Fruit fly (Drosophila melanogaster) whole organism, pupa: ENCODE data around the gene CG43373.

Experiments used
- CG10348 ChIP-seq: fragments of 200-800 bp; sonication (Bioruptor generic); IDR thresholded peaks from 2 replicates; pipeline ENCODE4 v1.3.6; 2022; ENCODE audit warnings: missing biosample characterization, missing genetic modification characterization
- CG12605 ChIP-seq: fragments of 200-800 bp; sonication (Bioruptor generic); IDR thresholded peaks from 2 replicates; pipeline ENCODE4 v1.3.6; 2022; ENCODE audit warnings: missing biosample characterization, missing genetic modification characterization
- CG13204 ChIP-seq: fragments of 200-800 bp; sonication (Bioruptor generic); optimal IDR thresholded peaks from 2 replicates; lab custom pipeline; 2018; ENCODE audit warnings: missing biosample characterization, mild to moderate bottlenecking, missing genetic modification characterization, moderate library complexity
- CG14655 ChIP-seq: fragments of 200-800 bp; sonication (Bioruptor generic); optimal IDR thresholded peaks from 3 replicates; lab custom pipeline; 2017; ENCODE audit warnings: mild to moderate bottlenecking, missing biosample characterization, missing genetic modification reagents, missing genetic modification characterization
- CG15710 ChIP-seq: fragments of 200-800 bp; sonication (Bioruptor generic); optimal IDR thresholded peaks from 2 replicates; lab custom pipeline; 2018; ENCODE audit warnings: missing biosample characterization, mild to moderate bottlenecking, missing genetic modification characterization, moderate library complexity
- CG17806 ChIP-seq: fragments of 200-800 bp; sonication (Bioruptor generic); optimal IDR thresholded peaks from 2 replicates; lab custom pipeline; 2018; ENCODE audit warnings: missing biosample characterization, mild to moderate bottlenecking, missing genetic modification characterization, moderate library complexity
- CG32121 ChIP-seq: fragments of 200-800 bp; sonication (Bioruptor generic); IDR thresholded peaks from 2 replicates; pipeline ENCODE4 v1.3.6; 2022; ENCODE audit warnings: missing biosample characterization, missing genetic modification characterization
- CG34367 ChIP-seq: fragments of 200-800 bp; sonication (Bioruptor generic); optimal IDR thresholded peaks from 2 replicates; lab custom pipeline; 2018; ENCODE audit warnings: missing biosample characterization, mild to moderate bottlenecking, missing genetic modification characterization
- CG4496 ChIP-seq: fragments of 200-800 bp; sonication (Bioruptor generic); IDR thresholded peaks from 3 replicates; pipeline ENCODE4 v1.3.6; 2022; ENCODE audit warnings: missing biosample characterization, missing genetic modification characterization
- CG8159 ChIP-seq: fragments of 200-800 bp; sonication (Bioruptor generic); optimal IDR thresholded peaks from 3 replicates; lab custom pipeline; 2018; ENCODE audit warnings: missing biosample characterization, mild to moderate bottlenecking, missing genetic modification characterization, moderate library complexity
- CG8301 ChIP-seq: fragments of 200-800 bp; sonication (Bioruptor generic); optimal IDR thresholded peaks from 2 replicates; lab custom pipeline; 2018; ENCODE audit warnings: missing biosample characterization, mild to moderate bottlenecking, missing genetic modification characterization
- CG9948 ChIP-seq: fragments of 200-800 bp; sonication (Bioruptor generic); optimal IDR thresholded peaks from 2 replicates; lab custom pipeline; 2018; ENCODE audit warnings: missing biosample characterization, mild to moderate bottlenecking, missing genetic modification characterization, moderate library complexity
- D1 ChIP-seq: fragments of 200-800 bp; sonication (Bioruptor generic); optimal IDR thresholded peaks from 2 replicates; lab custom pipeline; 2018; ENCODE audit warnings: missing biosample characterization, mild to moderate bottlenecking, missing genetic modification characterization, moderate library complexity
- EcR ChIP-seq: fragments of 200-800 bp; sonication (Bioruptor generic); optimal IDR thresholded peaks from 3 replicates; lab custom pipeline; 2019; ENCODE audit warnings: missing biosample characterization, missing genetic modification characterization, mild to moderate bottlenecking, moderate library complexity, missing genetic modification reagents
- Ets98B ChIP-seq: fragments of 200-800 bp; sonication (Bioruptor generic); IDR thresholded peaks from 2 replicates; pipeline ENCODE4 v1.3.6; 2022; ENCODE audit warnings: missing biosample characterization, missing genetic modification characterization
- Pif1A ChIP-seq: fragments of 200-800 bp; sonication (Bioruptor generic); optimal IDR thresholded peaks from 3 replicates; lab custom pipeline; 2016; ENCODE audit warnings: missing biosample characterization, missing genetic modification characterization
- Pif1B ChIP-seq: fragments of 200-800 bp; sonication (Bioruptor generic); optimal IDR thresholded peaks from 3 replicates; lab custom pipeline; 2016; ENCODE audit warnings: missing biosample characterization, missing genetic modification characterization
- Snoo ChIP-seq: fragments of 200-800 bp; sonication (Bioruptor generic); optimal IDR thresholded peaks from 3 replicates; lab custom pipeline; 2017; ENCODE audit warnings: missing biosample characterization, mild to moderate bottlenecking, missing genetic modification characterization, inconsistent platforms
- fd96Ca ChIP-seq: fragments of 200-800 bp; sonication (Bioruptor generic); IDR thresholded peaks from 3 replicates; pipeline ENCODE4 v1.3.6; 2022; ENCODE audit warnings: missing biosample characterization, missing genetic modification characterization
- gl ChIP-seq: fragments of 200-800 bp; sonication (Bioruptor generic); optimal IDR thresholded peaks from 2 replicates; lab custom pipeline; 2018; ENCODE audit warnings: missing biosample characterization, mild to moderate bottlenecking, missing genetic modification characterization
- rn ChIP-seq: fragments of 200-800 bp; sonication (Bioruptor generic); IDR thresholded peaks from 2 replicates; pipeline ENCODE4 v1.3.6; 2022; ENCODE audit warnings: missing biosample characterization, missing genetic modification characterization

Gene CG43373

DNA sequence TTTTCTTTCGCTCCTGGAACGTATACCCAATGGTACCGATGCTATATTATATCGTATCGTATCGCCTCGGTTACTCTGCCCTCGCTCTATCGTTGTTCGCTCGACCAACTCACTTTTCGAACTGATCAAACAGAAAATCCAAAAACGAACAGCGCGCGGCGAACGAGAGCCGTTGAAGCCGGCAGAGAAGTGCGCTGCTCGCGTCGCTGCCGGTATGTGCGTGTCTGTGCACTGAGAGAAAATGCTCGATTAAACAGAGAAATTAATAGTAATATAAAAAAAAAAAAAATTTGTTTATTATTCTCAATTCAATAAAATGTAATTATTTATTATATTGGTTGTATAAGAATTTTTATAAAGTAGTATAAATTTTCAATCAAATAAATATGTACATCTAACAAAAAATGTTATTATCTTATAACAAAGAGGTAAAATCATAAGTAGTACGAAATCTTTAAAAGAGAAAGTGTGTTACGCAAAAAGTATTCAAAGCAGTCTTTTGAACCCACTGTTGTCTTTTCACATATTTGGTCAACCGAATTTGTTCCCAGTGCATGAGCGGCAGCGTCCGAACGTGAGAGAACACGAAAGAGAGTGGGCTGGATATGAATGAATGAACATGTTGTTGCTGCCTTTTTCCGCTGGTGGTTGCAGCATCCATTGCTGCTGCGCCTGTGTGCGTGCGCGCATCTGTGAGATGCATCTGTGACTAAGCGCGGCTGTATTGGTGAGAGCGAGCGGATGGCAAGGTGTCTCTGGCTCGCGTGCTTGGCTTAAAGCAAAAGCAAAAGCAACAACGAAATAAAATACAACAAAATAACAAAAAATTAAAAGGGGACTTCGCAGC lies 59.4 kb downstream of the CG43373 start, which contains the start of gene aos:
TSS of gene aos (minus strand) at position 127 of the 847 bp plus-strand sequence.
- no peak; the same call in 1 of the 2 replicates for TF ChIP-seq CG12605 (GFP tag; lab: Robert Waterston, UW)
- TF ChIP-seq CG32121 (GFP tag; lab: Robert Waterston, UW): peak; percentile 84
- TF ChIP-seq D1 (tag; lab: Kevin White, UChicago): peak; percentile 83
- peak; percentile 44 for TF ChIP-seq CG10348 (GFP tag; lab: Robert Waterston, UW)
- peak; percentile 77 for TF ChIP-seq CG8301 (tag; lab: Kevin White, UChicago)
- TF ChIP-seq Pif1B (GFP tag; lab: Kevin White, UChicago): peak; percentile 77
- peak; percentile 98 for TF ChIP-seq CG13204 (GFP tag; lab: Kevin White, UChicago)
- TF ChIP-seq Pif1A: peak; percentile 83
- TF ChIP-seq gl (tag; lab: Kevin White, UChicago): peak; percentile 41
- peak; percentile 76 for TF ChIP-seq rn
- peak; percentile 56; the same call in 1 of the 3 replicates for TF ChIP-seq fd96Ca
- TF ChIP-seq CG8159 (tag; lab: Kevin White, UChicago): peak; percentile 95
- TF ChIP-seq CG15710 (tag; lab: Kevin White, UChicago): peak; percentile 94
- TF ChIP-seq Snoo (tag; lab: Kevin White, UChicago): peak; percentile 80
- TF ChIP-seq CG34367 (tag; lab: Kevin White, UChicago): peak; percentile 81
- peak; percentile 58 for TF ChIP-seq CG17806
- TF ChIP-seq CG14655 (GFP tag; lab: Kevin White, UChicago): peak; percentile 85
- TF ChIP-seq CG9948: peak; percentile 93
- TF ChIP-seq EcR (GFP tag; lab: Kevin White, UChicago): peak; percentile 2
- peak; percentile 57 for TF ChIP-seq Ets98B (GFP tag; lab: Robert Waterston, UW)
- peak; percentile 81 for TF ChIP-seq CG4496 (GFP tag; lab: Robert Waterston, UW)

dm6 chr3L:16482167-16482566 lies 61.0 kb downstream of the CG43373 start:
- peak; percentile 55 for TF ChIP-seq CG10348 (GFP tag; lab: Robert Waterston, UW)
- TF ChIP-seq Ets98B (GFP tag; lab: Robert Waterston, UW): peak; percentile 79
- TF ChIP-seq CG32121 (GFP tag; lab: Robert Waterston, UW): peak; percentile 84
- TF ChIP-seq CG12605 (GFP tag; lab: Robert Waterston, UW): peak; percentile 68
- peak; percentile 84 for TF ChIP-seq CG8301 (tag; lab: Kevin White, UChicago)
- peak; percentile 37 for TF ChIP-seq CG34367 (tag; lab: Kevin White, UChicago)
- TF ChIP-seq CG9948: peak; percentile 28
- no peak for TF ChIP-seq Snoo (tag; lab: Kevin White, UChicago)
- peak; percentile 63 for TF ChIP-seq Pif1A
- peak; percentile 34 for TF ChIP-seq CG17806
- TF ChIP-seq fd96Ca: peak; percentile 86
- TF ChIP-seq CG14655 (GFP tag; lab: Kevin White, UChicago): peak; percentile 77
- no peak for TF ChIP-seq D1 (tag; lab: Kevin White, UChicago)
- TF ChIP-seq CG4496 (GFP tag; lab: Robert Waterston, UW): peak; percentile 86
- TF ChIP-seq CG15710 (tag; lab: Kevin White, UChicago): peak; percentile 54
- no peak for TF ChIP-seq gl (tag; lab: Kevin White, UChicago)
- TF ChIP-seq CG8159 (tag; lab: Kevin White, UChicago): peak; percentile 64
- peak; percentile 62 for TF ChIP-seq Pif1B (GFP tag; lab: Kevin White, UChicago)
- TF ChIP-seq rn: peak; percentile 45; the same call in 1 of the 2 replicates
- no peak for TF ChIP-seq EcR (GFP tag; lab: Kevin White, UChicago)
- TF ChIP-seq CG13204 (GFP tag; lab: Kevin White, UChicago): no peak

DNA sequence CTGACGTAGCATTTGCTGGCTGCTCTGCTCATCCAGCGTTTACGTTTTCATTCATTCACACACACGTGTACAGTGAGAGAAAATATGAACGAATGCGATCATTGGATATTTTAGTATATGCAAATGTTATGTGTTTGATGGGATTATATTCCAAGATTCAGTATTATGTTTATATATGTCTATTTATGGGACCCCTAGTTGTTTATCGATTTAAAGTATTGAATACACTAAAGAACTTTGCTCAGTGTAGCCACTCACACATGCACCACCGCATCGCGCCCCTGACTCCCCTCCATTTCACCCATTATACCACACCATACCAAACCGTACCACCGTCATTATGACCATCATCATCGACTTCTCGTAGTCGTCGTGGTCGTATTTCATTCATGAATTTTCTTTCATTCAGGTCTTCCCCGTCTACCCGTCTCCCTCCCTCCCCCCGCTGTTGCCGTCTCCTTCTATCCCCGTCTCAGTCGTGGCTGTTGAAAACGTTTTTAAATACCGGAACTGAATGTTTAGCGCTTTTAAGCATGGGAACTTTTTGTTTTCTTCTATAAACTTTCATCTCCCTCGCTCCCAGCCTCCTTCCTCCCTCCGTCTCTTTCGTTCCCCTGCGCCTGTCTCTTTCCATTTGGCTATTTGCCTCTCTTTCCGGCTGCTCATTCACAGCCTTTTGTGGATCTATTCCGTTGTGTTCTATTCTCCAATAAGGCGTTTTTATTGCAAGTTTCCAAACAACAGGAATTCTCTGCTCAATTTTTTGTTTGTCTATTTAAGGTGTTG lies 62.6 kb downstream of the CG43373 start:
- TF ChIP-seq D1 (tag; lab: Kevin White, UChicago): peak; percentile 49
- TF ChIP-seq Pif1A: peak; percentile 90
- TF ChIP-seq CG12605 (GFP tag; lab: Robert Waterston, UW): peak; percentile 83
- peak; percentile 90 for TF ChIP-seq CG9948
- peak; percentile 94 for TF ChIP-seq CG14655 (GFP tag; lab: Kevin White, UChicago)
- TF ChIP-seq rn: peak; percentile 58; the same call in 1 of the 2 replicates
- peak; percentile 88 for TF ChIP-seq CG15710 (tag; lab: Kevin White, UChicago)
- peak; percentile 68 for TF ChIP-seq gl (tag; lab: Kevin White, UChicago)
- peak; percentile 71 for TF ChIP-seq CG13204 (GFP tag; lab: Kevin White, UChicago)
- TF ChIP-seq EcR (GFP tag; lab: Kevin White, UChicago): peak; percentile 7
- TF ChIP-seq CG32121 (GFP tag; lab: Robert Waterston, UW): peak; percentile 86
- peak; percentile 90 for TF ChIP-seq Ets98B (GFP tag; lab: Robert Waterston, UW)
- TF ChIP-seq CG8301 (tag; lab: Kevin White, UChicago): peak; percentile 95
- TF ChIP-seq CG4496 (GFP tag; lab: Robert Waterston, UW): peak; percentile 94
- TF ChIP-seq CG17806: peak; percentile 90
- TF ChIP-seq Snoo (tag; lab: Kevin White, UChicago): peak; percentile 66
- TF ChIP-seq Pif1B (GFP tag; lab: Kevin White, UChicago): peak; percentile 77
- peak; percentile 61; the same call in 1 of the 2 replicates for TF ChIP-seq CG10348 (GFP tag; lab: Robert Waterston, UW)
- TF ChIP-seq fd96Ca: peak; percentile 87
- TF ChIP-seq CG34367 (tag; lab: Kevin White, UChicago): peak; percentile 89
- peak; percentile 93 for TF ChIP-seq CG8159 (tag; lab: Kevin White, UChicago)
- TF ChIP-seq, all 21 proteins: peak for 21
